Worm (Caenorhabditis elegans): Measurements from ENCODE around the gene cfim-2.

- TF ChIP-seq C38D4.7 (GFP tag; optimal IDR thresholded peaks at IDR 0.05) (no peak), eyg-1 (tag; optimal IDR thresholded peaks at IDR 0.05) (no peak), fkh-10 (GFP tag; optimal IDR thresholded peaks at IDR 0.05) (no peak), C08G9.2 (tag; optimal IDR thresholded peaks at IDR 0.05) (no peak), ets-4 (tag; optimal IDR thresholded peaks at IDR 0.05) (no peak), ama-1 (optimal IDR thresholded peaks at IDR 0.05) (no peak), madf-2 (tag; optimal IDR thresholded peaks at IDR 0.05) (no peak), hlh-15 (tag; optimal IDR thresholded peaks at IDR 0.05) (no peak), elt-2 (tag; optimal IDR thresholded peaks at IDR 0.05) (no peak), dve-1 (tag; optimal IDR thresholded peaks at IDR 0.05) (no peak)
These were observed 10.1 kb upstream of the cfim-2 start, which contains the start of gene C27B7.9 for ce11 chrIV:8916010-8916409.
